Fruit fly (Drosophila melanogaster) whole organism, embryonic: Measurements from ENCODE around the gene APP-BP1.

Source experiments
- ATbp ChIP-seq: fragments of 200-800 bp; sonication (Bioruptor generic); optimal IDR thresholded peaks from 2 replicates; lab custom pipeline; 2017; ENCODE audit warnings: missing biosample characterization, mild to moderate bottlenecking, missing genetic modification characterization, missing genetic modification reagents
- CG10147 ChIP-seq: fragments of 200-800 bp; sonication (Bioruptor generic); optimal IDR thresholded peaks from 2 replicates; lab custom pipeline; 2019; ENCODE audit warnings: missing biosample characterization, mild to moderate bottlenecking, missing genetic modification characterization, moderate library complexity
- CG13424 ChIP-seq: fragments of 200-800 bp; sonication (Bioruptor generic); optimal IDR thresholded peaks from 2 replicates; lab custom pipeline; 2019; ENCODE audit warnings: missing biosample characterization, mild to moderate bottlenecking, missing genetic modification characterization, moderate library complexity
- CG2116 ChIP-seq: fragments of 200-800 bp; sonication (Bioruptor generic); optimal IDR thresholded peaks from 3 replicates; lab custom pipeline; 2018; ENCODE audit warnings: missing biosample characterization, mild to moderate bottlenecking, missing genetic modification characterization
- CG30431 ChIP-seq: fragments of 200-800 bp; sonication (Bioruptor generic); optimal IDR thresholded peaks from 2 replicates; lab custom pipeline; 2017; ENCODE audit warnings: missing biosample characterization, missing genetic modification characterization
- CG31224 ChIP-seq: fragments of 200-800 bp; sonication (Bioruptor generic); IDR thresholded peaks from 2 replicates; pipeline ENCODE4 v1.3.6; 2022; ENCODE audit warnings: missing biosample characterization, missing genetic modification characterization
- CG32532 ChIP-seq: fragments of 200-800 bp; sonication (Bioruptor generic); IDR thresholded peaks from 2 replicates; pipeline ENCODE4 v1.3.6; 2022; ENCODE audit warnings: missing biosample characterization, missing genetic modification characterization
- CG3726 ChIP-seq: fragments of 200-800 bp; sonication (Bioruptor generic); IDR thresholded peaks from 3 replicates; pipeline ENCODE4, ENCODE4 v1.3.6; 2022; ENCODE audit warnings: missing biosample characterization, missing genetic modification characterization
- CG5245 ChIP-seq: fragments of 200-800 bp; sonication (Bioruptor generic); optimal IDR thresholded peaks from 3 replicates; lab custom pipeline; 2016; ENCODE audit warnings: missing biosample characterization, missing genetic modification characterization
- CG6254 ChIP-seq: fragments of 200-800 bp; sonication (Bioruptor generic); optimal IDR thresholded peaks from 3 replicates; lab custom pipeline; 2017; ENCODE audit warnings: mild to moderate bottlenecking, missing biosample characterization, missing genetic modification reagents, missing genetic modification characterization
- CG7745 ChIP-seq: fragments of 200-800 bp; sonication (Bioruptor generic); optimal IDR thresholded peaks from 2 replicates; lab custom pipeline; 2018; ENCODE audit warnings: missing biosample characterization, mild to moderate bottlenecking, missing genetic modification characterization, moderate library complexity
- CG7786 ChIP-seq: fragments of 200-800 bp; sonication (Bioruptor generic); optimal IDR thresholded peaks from 2 replicates; lab custom pipeline; 2016; ENCODE audit warnings: missing biosample characterization, missing genetic modification characterization
- CG8281 ChIP-seq: fragments of 200-800 bp; sonication (Bioruptor generic); optimal IDR thresholded peaks from 2 replicates; lab custom pipeline; 2018; ENCODE audit warnings: missing biosample characterization, mild to moderate bottlenecking, missing genetic modification characterization, moderate library complexity
- CG8388 ChIP-seq: fragments of 200-800 bp; sonication (Bioruptor generic); optimal IDR thresholded peaks from 2 replicates; lab custom pipeline; 2019; ENCODE audit warnings: missing biosample characterization, mild to moderate bottlenecking, missing genetic modification characterization, moderate library complexity
- Doc3 ChIP-seq: fragments of 200-800 bp; sonication (Bioruptor generic); IDR thresholded peaks from 3 replicates; pipeline ENCODE4 v1.3.6; 2022; ENCODE audit warnings: missing biosample characterization, missing genetic modification characterization; ENCODE audit not compliant: partially characterized antibody
- ERR ChIP-seq: fragments of 200-800 bp; sonication (Bioruptor generic); optimal IDR thresholded peaks from 2 replicates; lab custom pipeline; 2016; ENCODE audit warnings: missing biosample characterization, missing genetic modification characterization
- Eip74EF ChIP-seq, 2 experiments: fragments of 200-800 bp in 1 of 2; fragments of >200 bp in 1 of 2; sonication (Bioruptor generic) in 1 of 2; optimal IDR thresholded peaks; 2 replicates each; lab custom pipeline; 2017 to 2019; ENCODE audit warnings: missing biosample characterization in 2 of 2, missing genetic modification characterization in 2 of 2, mild to moderate bottlenecking in 1 of 2, moderate library complexity in 1 of 2
- H15 ChIP-seq: fragments of 200-800 bp; sonication (Bioruptor generic); IDR thresholded peaks from 3 replicates; pipeline ENCODE4 v1.3.6; 2022; ENCODE audit warnings: missing biosample characterization, missing genetic modification characterization
- HLHmδ ChIP-seq: fragments of 200-800 bp; sonication (Bioruptor generic); optimal IDR thresholded peaks from 2 replicates; lab custom pipeline; 2018; ENCODE audit warnings: missing biosample characterization, mild to moderate bottlenecking, missing genetic modification characterization, moderate library complexity
- Hr51 ChIP-seq, 2 experiments: fragments of 200-800 bp; sonication (Bioruptor generic); optimal IDR thresholded peaks; 2 replicates in 1 of 2; 3 replicates in 1 of 2; lab custom pipeline; 2016 to 2018; ENCODE audit warnings: missing biosample characterization in 2 of 2, missing genetic modification characterization in 2 of 2, mild to moderate bottlenecking in 1 of 2, moderate library complexity in 1 of 2
- Hr78 ChIP-seq, 2 experiments: fragments of 200-800 bp in 1 of 2; fragments of >200 bp in 1 of 2; sonication (Bioruptor generic) in 1 of 2; optimal IDR thresholded peaks; 2 replicates each; lab custom pipeline; 2017 to 2019; ENCODE audit warnings: missing biosample characterization in 2 of 2, missing genetic modification characterization in 2 of 2, mild to moderate bottlenecking in 1 of 2, moderate library complexity in 1 of 2
- Myb ChIP-seq: fragments of 200-800 bp; sonication (Bioruptor generic); optimal IDR thresholded peaks from 2 replicates; lab custom pipeline; 2016; ENCODE audit warnings: missing biosample characterization, missing genetic modification characterization
- NfI ChIP-seq: fragments of 200-800 bp; sonication (Bioruptor generic); optimal IDR thresholded peaks from 3 replicates; lab custom pipeline; 2018; ENCODE audit warnings: missing biosample characterization, mild to moderate bottlenecking, missing genetic modification characterization, moderate library complexity
- crol ChIP-seq: fragments of 200-800 bp; sonication (Bioruptor generic); IDR thresholded peaks from 2 replicates; pipeline ENCODE4 v1.3.6; 2022; ENCODE audit warnings: missing biosample characterization, missing genetic modification characterization
- ems ChIP-seq: fragments of 200-800 bp; sonication (Bioruptor generic); optimal IDR thresholded peaks from 3 replicates; lab custom pipeline; 2016; ENCODE audit warnings: missing biosample characterization, missing genetic modification characterization
- esg ChIP-seq: fragments of 200-800 bp; sonication (Bioruptor generic); conservative IDR thresholded peaks from 2 replicates; pipeline ENCODE4 v1.3.6; 2022; ENCODE audit warnings: missing biosample characterization, missing genetic modification characterization
- eve ChIP-seq, 2 experiments: fragments of >200 bp; optimal IDR thresholded peaks; 2 replicates each; lab custom pipeline; 2017; ENCODE audit warnings: missing biosample characterization in 2 of 2, missing genetic modification characterization in 2 of 2
- gcm ChIP-seq: fragments of 200-800 bp; sonication (Bioruptor generic); optimal IDR thresholded peaks from 2 replicates; lab custom pipeline; 2019; ENCODE audit warnings: missing biosample characterization, mild to moderate bottlenecking, missing genetic modification characterization, moderate library complexity
- gt ChIP-seq: fragments of 200-800 bp; sonication (Bioruptor generic); IDR thresholded peaks from 2 replicates; pipeline ENCODE4 v1.3.6; 2022; ENCODE audit warnings: missing biosample characterization, missing genetic modification characterization
- ham ChIP-seq: fragments of 200-800 bp; sonication (Bioruptor generic); IDR thresholded peaks from 2 replicates; pipeline ENCODE4 v1.3.6; 2022; ENCODE audit warnings: missing biosample characterization, missing genetic modification characterization
- hb ChIP-seq: fragments of 200-800 bp; sonication (Bioruptor generic); IDR thresholded peaks from 3 replicates; pipeline ENCODE4 v1.3.6; 2022; ENCODE audit warnings: missing biosample characterization, missing genetic modification characterization; ENCODE audit not compliant: partially characterized antibody
- lov ChIP-seq, 2 experiments: fragments of 200-800 bp in 1 of 2; fragments of >200 bp in 1 of 2; sonication (Bioruptor generic) in 1 of 2; IDR thresholded peaks in 1 of 2; optimal IDR thresholded peaks in 1 of 2; 2 replicates in 1 of 2; 3 replicates in 1 of 2; pipeline versions ENCODE4 v1.3.6 to Lab custom; 2017 to 2022; ENCODE audit warnings: missing biosample characterization in 1 of 2, missing genetic modification characterization in 1 of 2
- maf-S ChIP-seq: fragments of 200-800 bp; sonication (Bioruptor generic); optimal IDR thresholded peaks from 2 replicates; lab custom pipeline; 2016; ENCODE audit warnings: missing biosample characterization, missing genetic modification characterization
- odd ChIP-seq: fragments of 200-800 bp; sonication (Bioruptor generic); optimal IDR thresholded peaks from 2 replicates; lab custom pipeline; 2017; ENCODE audit warnings: missing biosample characterization, mild to moderate bottlenecking, missing genetic modification characterization
- peb ChIP-seq: fragments of 200-800 bp; sonication (Bioruptor generic); IDR thresholded peaks from 2 replicates; pipeline ENCODE4 v1.3.6; 2022; ENCODE audit warnings: missing biosample characterization, missing genetic modification characterization
- schlank ChIP-seq: fragments of 200-800 bp; sonication (Bioruptor generic); optimal IDR thresholded peaks from 2 replicates; lab custom pipeline; 2018; ENCODE audit warnings: missing biosample characterization, mild to moderate bottlenecking, missing genetic modification characterization
- slou ChIP-seq: fragments of 200-800 bp; sonication (Bioruptor generic); optimal IDR thresholded peaks from 3 replicates; lab custom pipeline; 2016; ENCODE audit warnings: missing biosample characterization, missing genetic modification characterization
- sob ChIP-seq: fragments of 200-800 bp; sonication (Bioruptor generic); IDR thresholded peaks from 2 replicates; pipeline ENCODE4 v1.3.6; 2022; ENCODE audit warnings: missing biosample characterization, missing genetic modification characterization
- sqz ChIP-seq: fragments of 200-800 bp; sonication (Bioruptor generic); optimal IDR thresholded peaks from 3 replicates; lab custom pipeline; 2018; ENCODE audit warnings: missing biosample characterization, mild to moderate bottlenecking, missing genetic modification characterization
- tap ChIP-seq: fragments of 200-800 bp; optimal IDR thresholded peaks from 3 replicates; lab custom pipeline; 2019; ENCODE audit warnings: missing biosample characterization, mild to moderate bottlenecking, missing genetic modification characterization, moderate library complexity
- trem ChIP-seq: fragments of 200-800 bp; optimal IDR thresholded peaks from 3 replicates; lab custom pipeline; 2019; ENCODE audit warnings: missing biosample characterization, mild to moderate bottlenecking, missing genetic modification characterization, moderate library complexity
- twi ChIP-seq: fragments of 200-800 bp; optimal IDR thresholded peaks from 2 replicates; lab custom pipeline; 2019; ENCODE audit warnings: missing biosample characterization, mild to moderate bottlenecking, missing genetic modification characterization, moderate library complexity

APP-BP1 gene

DNA sequence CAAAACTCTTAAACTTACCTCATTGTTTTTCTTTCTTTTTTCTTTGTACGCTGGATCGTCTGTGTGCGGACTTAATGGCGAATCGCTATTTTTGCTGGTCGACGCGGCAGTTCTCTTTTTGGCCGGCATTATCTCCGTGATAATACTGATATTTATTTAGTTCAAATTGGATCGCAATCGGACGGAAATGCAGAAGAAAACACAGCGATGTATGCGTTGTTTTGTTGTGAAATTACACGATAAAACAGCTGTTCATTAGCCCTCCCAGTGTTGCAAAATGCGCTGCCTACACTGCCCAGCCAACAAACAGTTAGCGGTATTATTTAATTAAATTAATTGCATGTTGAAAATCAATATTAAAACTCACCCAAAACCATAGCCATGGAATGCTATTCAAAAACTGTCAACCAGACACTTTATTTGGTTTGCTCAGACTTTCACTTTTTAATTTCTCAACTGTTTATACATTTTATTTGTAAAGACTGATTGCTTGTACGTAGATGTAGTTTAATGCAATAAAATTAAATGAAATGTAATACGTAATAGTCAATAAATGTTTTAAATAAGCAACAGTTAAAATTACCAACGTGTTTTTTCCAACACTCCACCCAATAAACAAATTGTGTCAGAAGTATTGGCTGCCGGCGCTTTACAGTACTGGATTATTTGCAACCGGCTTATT lies at the start of gene APP-BP1, which contains the start of gene Irbp18 (continued):
- TF ChIP-seq CG30431 (peak; percentile 94), twi (peak; percentile 77), Eip74EF (GFP tag; optimal IDR thresholded peaks at IDR 0.05; lab: Kevin White, UChicago) (peak in 1 of 2 experiments; percentile 84), CG6254 (GFP tag; lab: Kevin White, UChicago) (peak; percentile 84), slou (GFP tag; lab: Kevin White, UChicago) (peak; percentile 90), CG8281 (tag; lab: Kevin White, UChicago) (peak; percentile 79), trem (tag; lab: Kevin White, UChicago) (peak; percentile 84), esg (GFP tag; lab: Robert Waterston, UW) (peak; percentile 83), ham (no peak), CG7745 (tag; lab: Kevin White, UChicago) (no peak), gt (peak; percentile 45; the same call in 1 of the 2 replicates), gcm (GFP tag; lab: Kevin White, UChicago) (peak; percentile 89), odd (GFP tag; lab: Kevin White, UChicago) (peak; percentile 85), Myb (GFP tag; lab: Kevin White, UChicago) (peak; percentile 83), CG10147 (peak; percentile 91), crol (GFP tag; lab: Robert Waterston, UW) (peak; percentile 43; the same call in 1 of the 2 replicates), CG2116 (GFP tag; lab: Kevin White, UChicago) (peak; percentile 88), sob (GFP tag; lab: Robert Waterston, UW) (peak; percentile 92), CG3726 (GFP tag; lab: Robert Waterston, UW) (peak; percentile 91; the same call in 2 of the 3 replicates), Hr78 (GFP tag; optimal IDR thresholded peaks at IDR 0.05; lab: Kevin White, UChicago) (peak in 1 of 2 experiments; percentile 54), peb (GFP tag; lab: Robert Waterston, UW) (peak; percentile 83), CG7786 (GFP tag; lab: Kevin White, UChicago) (peak; percentile 94), ems (GFP tag; lab: Kevin White, UChicago) (peak; percentile 96), eve (GFP tag; optimal IDR thresholded peaks at IDR 0.05; lab: Kevin White, UChicago) (no peak), schlank (tag; lab: Kevin White, UChicago) (peak; percentile 90), sqz (peak; percentile 78), HLHmδ (GFP tag; lab: Kevin White, UChicago) (no peak), ATbp (GFP tag; lab: Kevin White, UChicago) (peak; percentile 83), CG32532 (GFP tag; lab: Robert Waterston, UW) (peak; percentile 89), NfI (GFP tag; lab: Kevin White, UChicago) (peak; percentile 95), tap (tag; lab: Kevin White, UChicago) (peak; percentile 84), H15 (GFP tag; lab: Robert Waterston, UW) (peak; percentile 85), lov (optimal IDR thresholded peaks at IDR 0.05; lab: Kevin White, UChicago) (no peak), lov (GFP tag; IDR thresholded peaks at IDR 0.05; lab: Robert Waterston, UW) (peak; percentile 49; the same call in 1 of the 3 replicates), CG5245 (GFP tag; lab: Kevin White, UChicago) (peak; percentile 87), hb (GFP tag; lab: Robert Waterston, UW) (no peak), Hr51 (GFP tag; optimal IDR thresholded peaks at IDR 0.05; lab: Kevin White, UChicago) (peak; percentile 95 to 96), CG31224 (peak; percentile 81), ERR (GFP tag; lab: Kevin White, UChicago) (peak; percentile 88), Doc3 (GFP tag; lab: Robert Waterston, UW) (no peak), CG13424 (tag; lab: Kevin White, UChicago) (peak; percentile 90), maf-S (GFP tag; lab: Kevin White, UChicago) (peak; percentile 94), CG8388 (GFP tag; lab: Kevin White, UChicago) (peak; percentile 91)
